Fruit fly (Drosophila melanogaster) whole organism, embryonic: Measurements from ENCODE around the gene CG42852.

Source experiments
- Atf6 ChIP-seq: fragments of 200-800 bp; sonication (Bioruptor generic); IDR thresholded peaks from 2 replicates; pipeline ENCODE4 v1.3.6; 2022; ENCODE audit warnings: missing biosample characterization, missing genetic modification characterization
- B-H2 ChIP-seq: fragments of 200-800 bp; sonication (Bioruptor generic); optimal IDR thresholded peaks from 2 replicates; lab custom pipeline; 2018; ENCODE audit warnings: missing biosample characterization, mild to moderate bottlenecking, missing genetic modification characterization
- Bteb2 ChIP-seq: fragments of 200-800 bp; sonication (Bioruptor generic); optimal IDR thresholded peaks from 2 replicates; lab custom pipeline; 2016; ENCODE audit warnings: missing biosample characterization, missing genetic modification characterization
- C15 ChIP-seq: fragments of 200-800 bp; sonication (Bioruptor generic); IDR thresholded peaks from 3 replicates; pipeline ENCODE4 v1.3.6; 2022; ENCODE audit warnings: missing biosample characterization, missing genetic modification characterization
- CG10321 ChIP-seq: fragments of 200-800 bp; sonication (Bioruptor generic); IDR thresholded peaks from 2 replicates; pipeline ENCODE4 v1.3.6; 2022; ENCODE audit warnings: missing biosample characterization, missing genetic modification characterization
- CG12299 ChIP-seq: fragments of 200-800 bp; sonication (Bioruptor generic); optimal IDR thresholded peaks from 2 replicates; lab custom pipeline; 2018; ENCODE audit warnings: missing biosample characterization, mild to moderate bottlenecking, missing genetic modification characterization
- CG14667 ChIP-seq: fragments of 200-800 bp; sonication (Bioruptor generic); IDR thresholded peaks from 2 replicates; pipeline ENCODE4 v1.3.6; 2022; ENCODE audit warnings: missing biosample characterization, missing genetic modification characterization
- CG14965 ChIP-seq: fragments of 200-800 bp; sonication (Bioruptor generic); optimal IDR thresholded peaks from 2 replicates; lab custom pipeline; 2016; ENCODE audit warnings: missing biosample characterization, missing genetic modification characterization, borderline replicate concordance
- CG15514 ChIP-seq: fragments of 200-800 bp; sonication (Bioruptor generic); optimal IDR thresholded peaks from 3 replicates; lab custom pipeline; 2017; ENCODE audit warnings: missing biosample characterization, missing genetic modification characterization, mild to moderate bottlenecking, moderate library complexity, missing genetic modification reagents
- CG17328 ChIP-seq: fragments of 200-800 bp; sonication (Bioruptor generic); IDR thresholded peaks from 2 replicates; pipeline ENCODE4 v1.3.6; 2022; ENCODE audit warnings: missing biosample characterization, missing genetic modification characterization
- CG2116 ChIP-seq: fragments of 200-800 bp; sonication (Bioruptor generic); optimal IDR thresholded peaks from 3 replicates; lab custom pipeline; 2018; ENCODE audit warnings: missing biosample characterization, mild to moderate bottlenecking, missing genetic modification characterization
- CG30403 ChIP-seq: fragments of 200-800 bp; sonication (Bioruptor generic); optimal IDR thresholded peaks from 3 replicates; lab custom pipeline; 2016; ENCODE audit warnings: missing biosample characterization, missing genetic modification characterization
- CG34376 ChIP-seq: fragments of 200-800 bp; sonication (Bioruptor generic); optimal IDR thresholded peaks from 2 replicates; lab custom pipeline; 2018; ENCODE audit warnings: missing biosample characterization, mild to moderate bottlenecking, missing genetic modification characterization
- CG4360 ChIP-seq: fragments of 200-800 bp; sonication (Bioruptor generic); IDR thresholded peaks from 2 replicates; pipeline ENCODE4 v1.3.6; 2022; ENCODE audit warnings: missing biosample characterization, missing genetic modification characterization
- CG4707 ChIP-seq: fragments of 200-800 bp; sonication (Bioruptor generic); optimal IDR thresholded peaks from 2 replicates; lab custom pipeline; 2018; ENCODE audit warnings: missing biosample characterization, mild to moderate bottlenecking, missing genetic modification characterization, moderate library complexity
- CG6272 ChIP-seq: fragments of 200-800 bp; sonication (Bioruptor generic); IDR thresholded peaks from 2 replicates; pipeline ENCODE4 v1.3.6; 2022; ENCODE audit warnings: missing biosample characterization, missing genetic modification characterization
- CTCF ChIP-seq: fragments of 200-800 bp; sonication (Bioruptor generic); optimal IDR thresholded peaks from 2 replicates; lab custom pipeline; 2017; ENCODE audit warnings: missing biosample characterization, mild to moderate bottlenecking, missing genetic modification characterization, moderate library complexity
- Deaf1 ChIP-seq: fragments of 200-800 bp; optimal IDR thresholded peaks from 3 replicates; lab custom pipeline; 2019; ENCODE audit warnings: missing biosample characterization, mild to moderate bottlenecking, missing genetic modification characterization, moderate library complexity
- Dip2 ChIP-seq: fragments of 200-800 bp; sonication (Bioruptor generic); IDR thresholded peaks from 2 replicates; pipeline ENCODE4 v1.3.6; 2022; ENCODE audit warnings: missing biosample characterization, missing genetic modification characterization
- HLH3B ChIP-seq: fragments of 200-800 bp; sonication (Bioruptor generic); IDR thresholded peaks from 2 replicates; pipeline ENCODE4 v1.3.6; 2022; ENCODE audit warnings: missing biosample characterization, missing genetic modification characterization
- Hmr ChIP-seq: fragments of 200-800 bp; sonication (Bioruptor generic); optimal IDR thresholded peaks from 3 replicates; lab custom pipeline; 2017; ENCODE audit warnings: mild to moderate bottlenecking, missing biosample characterization, missing genetic modification reagents, missing genetic modification characterization
- Lhr ChIP-seq: fragments of 200-800 bp; sonication (Bioruptor generic); optimal IDR thresholded peaks from 3 replicates; lab custom pipeline; 2017; ENCODE audit warnings: mild to moderate bottlenecking, missing biosample characterization, missing genetic modification reagents, missing genetic modification characterization
- Optix ChIP-seq: fragments of 200-800 bp; sonication (Bioruptor generic); IDR thresholded peaks from 3 replicates; pipeline ENCODE4 v1.3.6; 2022; ENCODE audit warnings: missing biosample characterization, missing genetic modification characterization
- Poxn ChIP-seq: fragments of 200-800 bp; sonication (Bioruptor generic); IDR thresholded peaks from 2 replicates; pipeline ENCODE4 v1.3.6; 2022; ENCODE audit warnings: missing biosample characterization, missing genetic modification characterization
- Rx ChIP-seq: fragments of 200-800 bp; sonication (Bioruptor generic); IDR thresholded peaks from 2 replicates; pipeline ENCODE4 v1.3.6; 2022; ENCODE audit warnings: missing biosample characterization, missing genetic modification characterization
- Sox100B ChIP-seq: fragments of 200-800 bp; sonication (Bioruptor generic); optimal IDR thresholded peaks from 3 replicates; lab custom pipeline; 2018; ENCODE audit warnings: missing biosample characterization, mild to moderate bottlenecking, missing genetic modification characterization
- cg ChIP-seq: fragments of 200-800 bp; sonication (Bioruptor generic); optimal IDR thresholded peaks from 3 replicates; lab custom pipeline; 2019; ENCODE audit warnings: missing biosample characterization, mild to moderate bottlenecking, missing genetic modification characterization, moderate library complexity
- chinmo ChIP-seq: fragments of 200-800 bp; sonication (Bioruptor generic); IDR thresholded peaks from 4 replicates; pipeline ENCODE4 v1.3.6; 2022; ENCODE audit warnings: missing biosample characterization, missing genetic modification characterization; ENCODE audit not compliant: partially characterized antibody
- corto ChIP-seq: fragments of 200-800 bp; sonication (Bioruptor generic); optimal IDR thresholded peaks from 2 replicates; lab custom pipeline; 2016; ENCODE audit warnings: missing biosample characterization, mild to moderate bottlenecking, missing genetic modification characterization, moderate library complexity
- crol ChIP-seq: fragments of 200-800 bp; sonication (Bioruptor generic); IDR thresholded peaks from 2 replicates; pipeline ENCODE4 v1.3.6; 2022; ENCODE audit warnings: missing biosample characterization, missing genetic modification characterization
- dati ChIP-seq: fragments of 200-800 bp; sonication (Bioruptor generic); IDR thresholded peaks from 2 replicates; pipeline ENCODE4 v1.3.6; 2022; ENCODE audit warnings: missing biosample characterization, missing genetic modification characterization
- dmrt11E ChIP-seq: fragments of 200-800 bp; sonication (Bioruptor generic); optimal IDR thresholded peaks from 3 replicates; lab custom pipeline; 2018; ENCODE audit warnings: missing biosample characterization, mild to moderate bottlenecking, missing genetic modification characterization, moderate library complexity
- hth ChIP-seq: fragments of >200 bp; optimal IDR thresholded peaks from 2 replicates; lab custom pipeline; 2017; ENCODE audit warnings: inconsistent platforms
- ind ChIP-seq: fragments of 200-800 bp; sonication (Bioruptor generic); optimal IDR thresholded peaks from 3 replicates; lab custom pipeline; 2016; ENCODE audit warnings: missing biosample characterization, missing genetic modification characterization
- lab ChIP-seq: fragments of 200-800 bp; sonication (Bioruptor generic); optimal IDR thresholded peaks from 3 replicates; lab custom pipeline; 2017; ENCODE audit warnings: missing biosample characterization, missing genetic modification characterization, mild to moderate bottlenecking, moderate library complexity, missing genetic modification reagents
- pan ChIP-seq, 4 experiments: fragments of >200 bp in 3 of 4; fragments of 200-800 bp in 1 of 4; sonication (Bioruptor generic) in 1 of 4; optimal IDR thresholded peaks in 3 of 4; IDR thresholded peaks in 1 of 4; 2 replicates each; pipeline versions ENCODE4 v1.3.6 to Lab custom; 2017 to 2022; ENCODE audit warnings: missing biosample characterization in 2 of 4, missing genetic modification characterization in 2 of 4, mixed read lengths in 1 of 4
- pho ChIP-seq: fragments of 200-800 bp; sonication (Bioruptor generic); optimal IDR thresholded peaks from 2 replicates; lab custom pipeline; 2016; ENCODE audit warnings: missing biosample characterization, missing genetic modification characterization
- run ChIP-seq: fragments of 200-800 bp; sonication (Bioruptor generic); optimal IDR thresholded peaks from 3 replicates; lab custom pipeline; 2018; ENCODE audit warnings: missing biosample characterization, mild to moderate bottlenecking, missing genetic modification characterization
- sc ChIP-seq, 3 experiments: fragments of >200 bp in 2 of 3; fragments of 200-800 bp in 1 of 3; sonication (Bioruptor generic) in 1 of 3; optimal IDR thresholded peaks; 2 replicates in 2 of 3; 3 replicates in 1 of 3; lab custom pipeline; 2017; ENCODE audit warnings: mild to moderate bottlenecking in 1 of 3, missing biosample characterization in 1 of 3, missing genetic modification characterization in 1 of 3, missing genetic modification reagents in 1 of 3
- sd ChIP-seq: fragments of 200-800 bp; sonication (Bioruptor generic); optimal IDR thresholded peaks from 3 replicates; lab custom pipeline; 2018; ENCODE audit warnings: missing biosample characterization, mild to moderate bottlenecking, missing genetic modification characterization, moderate library complexity
- sna ChIP-seq: fragments of 200-800 bp; sonication (Bioruptor generic); IDR thresholded peaks from 2 replicates; pipeline ENCODE4 v1.3.6; 2022; ENCODE audit warnings: missing biosample characterization, missing genetic modification characterization; ENCODE audit not compliant: partially characterized antibody
- tgo ChIP-seq: fragments of 200-800 bp; sonication (Bioruptor generic); IDR thresholded peaks from 3 replicates; pipeline ENCODE4 v1.3.6; 2022; ENCODE audit warnings: missing biosample characterization, missing genetic modification characterization
- vfl ChIP-seq: fragments of 200-800 bp; sonication (Bioruptor generic); optimal IDR thresholded peaks from 2 replicates; lab custom pipeline; 2016; ENCODE audit warnings: missing biosample characterization, missing genetic modification characterization
- wek ChIP-seq: fragments of 200-800 bp; sonication (Bioruptor generic); optimal IDR thresholded peaks from 3 replicates; lab custom pipeline; 2018; ENCODE audit warnings: missing biosample characterization, mild to moderate bottlenecking, missing genetic modification characterization, moderate library complexity
- wor ChIP-seq: fragments of 200-800 bp; sonication (Bioruptor generic); IDR thresholded peaks from 2 replicates; pipeline ENCODE4 v1.3.6; 2022; ENCODE audit warnings: missing biosample characterization, missing genetic modification characterization

Gene CG42852

dm6 chr3L:16755189-16755588 lies at the start of gene CG42852:
TSS of gene CG42852 (plus strand) at chr3L:16755489.
- TF ChIP-seq pho (GFP tag; lab: Kevin White, UChicago), result no peak
- TF ChIP-seq lab (GFP tag; lab: Kevin White, UChicago), result no peak
- TF ChIP-seq, all 482 proteins: peak for 0

DNA sequence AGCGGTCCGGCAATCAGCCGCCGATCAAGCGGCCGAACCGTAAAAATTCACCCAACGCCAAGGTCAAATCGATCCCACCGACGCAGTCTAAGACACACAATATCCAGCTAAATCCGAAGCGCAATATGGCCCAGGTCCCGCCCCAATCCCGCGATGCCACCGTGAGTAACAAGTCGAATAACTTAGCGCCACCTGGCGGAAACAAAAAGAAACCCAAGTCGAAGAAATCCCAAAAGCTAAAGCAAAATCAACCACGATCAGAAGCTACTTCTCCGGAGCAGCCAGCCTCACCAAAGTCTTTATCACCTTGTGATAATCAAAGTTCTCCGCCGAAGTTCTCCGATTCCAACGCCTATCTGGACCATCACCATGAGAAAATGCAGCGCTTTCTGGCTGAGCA lies 49.7 kb upstream of the CG42852 start:
- TF ChIP-seq CTCF (GFP tag; lab: Kevin White, UChicago) (peak; percentile 84), CG10321 (GFP tag; lab: Robert Waterston, UW) (no peak)
- TF ChIP-seq, all 482 proteins: peak for 1

- no peak for TF ChIP-seq sc (optimal IDR thresholded peaks at IDR 0.05; lab: Kevin White, UChicago)
- TF ChIP-seq sc (GFP tag; optimal IDR thresholded peaks at IDR 0.05; lab: Kevin White, UChicago), result no peak
- peak; percentile 56 for TF ChIP-seq Atf6 (GFP tag; lab: Robert Waterston, UW)
- no peak for TF ChIP-seq run (tag; lab: Kevin White, UChicago)
- no peak for TF ChIP-seq corto
- no peak for TF ChIP-seq tgo (GFP tag; lab: Robert Waterston, UW)
- TF ChIP-seq CG4707, result no peak
- TF ChIP-seq cg, result peak; percentile 48
- TF ChIP-seq pho (GFP tag; lab: Kevin White, UChicago), result no peak
- TF ChIP-seq pan (optimal IDR thresholded peaks at IDR 0.05; lab: Kevin White, UChicago), result no peak
- TF ChIP-seq pan (GFP tag; optimal IDR thresholded peaks at IDR 0.05 in 1 of 2, IDR thresholded peaks at IDR 0.05 in 1 of 2), result peak in 1 of 2 experiments; percentile 24
- TF ChIP-seq Sox100B, result no peak
- peak; percentile 84 for TF ChIP-seq sd
- no peak for TF ChIP-seq vfl
- 0 out of 3 replicates have a peak, but pooled peaks have one; percentile 20 for TF ChIP-seq Optix (GFP tag; lab: Robert Waterston, UW)
- TF ChIP-seq Dip2 (GFP tag; lab: Robert Waterston, UW), result no peak
- TF ChIP-seq HLH3B (GFP tag; lab: Robert Waterston, UW), result 0 out of 2 replicates have a peak, but pooled peaks have one; percentile 13
- TF ChIP-seq wek (GFP tag; lab: Kevin White, UChicago), result no peak
- peak; percentile 2 for TF ChIP-seq dmrt11E (tag; lab: Kevin White, UChicago)
- no peak for TF ChIP-seq dati (GFP tag; lab: Robert Waterston, UW)
- TF ChIP-seq CG6272 (GFP tag; lab: Robert Waterston, UW), result no peak
- peak; percentile 56; the same call in 1 of the 2 replicates for TF ChIP-seq crol (GFP tag; lab: Robert Waterston, UW)
- no peak for TF ChIP-seq CG12299
- no peak for TF ChIP-seq CG4360
- no peak for TF ChIP-seq CG14965
- no peak for TF ChIP-seq Rx
- TF ChIP-seq C15 (GFP tag; lab: Robert Waterston, UW), result no peak
- no peak for TF ChIP-seq B-H2 (GFP tag; lab: Kevin White, UChicago)
- no peak for TF ChIP-seq Hmr (GFP tag; lab: Kevin White, UChicago)
- TF ChIP-seq chinmo (GFP tag; lab: Robert Waterston, UW), result peak; percentile 56; the same call in 2 of the 4 replicates
- TF ChIP-seq ind (GFP tag; lab: Kevin White, UChicago), result no peak
- no peak for TF ChIP-seq CG14667 (GFP tag; lab: Robert Waterston, UW)
- TF ChIP-seq hth (lab: Kevin White, UChicago), result no peak
- TF ChIP-seq Poxn (GFP tag; lab: Robert Waterston, UW), result no peak
- no peak for TF ChIP-seq CG2116
- TF ChIP-seq Deaf1 (tag; lab: Kevin White, UChicago), result peak; percentile 83
- no peak for TF ChIP-seq CG30403
- TF ChIP-seq CG34376 (GFP tag; lab: Kevin White, UChicago), result peak; percentile 75
- peak; percentile 10 for TF ChIP-seq CG15514 (GFP tag; lab: Kevin White, UChicago)
- TF ChIP-seq Lhr, result no peak
- TF ChIP-seq wor (GFP tag; lab: Robert Waterston, UW), result no peak
- no peak for TF ChIP-seq sna
- no peak for TF ChIP-seq Bteb2
- 0 out of 2 replicates have a peak, but pooled peaks have one; percentile 23 for TF ChIP-seq CG17328
Observed at dm6 chr3L:16708738-16709350, 46.4 kb upstream of the CG42852 start.
